Worm (Caenorhabditis elegans): ENCODE data around the gene ZK742.6.

The ZK742.6 gene

DNA sequence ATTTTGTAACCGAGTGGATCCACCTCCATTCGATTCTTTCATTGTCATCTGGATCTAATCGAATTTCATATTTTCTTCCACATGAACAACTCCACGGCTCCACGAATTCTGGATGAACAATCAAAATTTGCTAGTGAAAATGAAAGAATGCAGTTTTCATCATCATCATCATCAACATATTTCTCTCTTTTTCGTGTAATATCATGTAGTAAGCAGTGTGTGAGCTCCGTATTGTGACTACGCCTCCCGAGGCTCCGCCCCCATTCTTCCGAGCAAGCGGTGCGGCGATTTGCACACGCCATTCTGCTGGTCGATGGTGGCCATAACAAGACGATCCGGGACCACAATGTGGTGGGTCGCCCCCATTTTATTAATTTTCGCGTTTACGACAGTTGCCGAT is 16.7 kb downstream of the ZK742.6 start, which contains the start of gene ZK742.7:
Gene ZK742.7, plus strand, starts transcription at position 301 of the 400 bp plus-strand sequence.
- TF ChIP-seq unc-62 (GFP tag; optimal IDR thresholded peaks at IDR 0.05), result no peak

DNA sequence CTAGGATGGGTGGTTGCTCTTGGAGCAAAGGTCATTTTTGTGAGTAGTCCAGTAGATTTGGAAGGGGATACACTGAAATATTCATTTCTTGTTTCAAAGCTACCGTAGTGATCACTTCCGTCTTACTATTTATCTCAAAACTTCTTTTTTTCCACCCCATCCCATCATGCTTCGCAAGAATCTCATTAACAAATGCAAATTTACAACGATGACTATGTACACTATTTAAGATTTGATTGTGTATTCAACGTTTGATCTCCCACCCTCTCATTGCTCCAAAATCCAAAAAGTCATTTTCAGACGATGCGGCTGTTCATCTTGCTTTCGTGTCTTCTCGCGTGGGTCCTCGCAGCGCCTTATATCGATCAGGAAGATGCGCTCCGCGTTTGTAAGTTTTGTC is 21.7 kb downstream of the ZK742.6 start, which contains the start of gene flp-21:
Gene flp-21, plus strand, starts transcription at position 301 of the 400 bp plus-strand sequence.
- TF ChIP-seq unc-62 (GFP tag; optimal IDR thresholded peaks at IDR 0.05), result no peak

- no peak for TF ChIP-seq unc-62 (GFP tag; optimal IDR thresholded peaks at IDR 0.05)
These were observed 28.1 kb downstream of the ZK742.6 start for ce11 chrV:7786639-7787038.

DNA sequence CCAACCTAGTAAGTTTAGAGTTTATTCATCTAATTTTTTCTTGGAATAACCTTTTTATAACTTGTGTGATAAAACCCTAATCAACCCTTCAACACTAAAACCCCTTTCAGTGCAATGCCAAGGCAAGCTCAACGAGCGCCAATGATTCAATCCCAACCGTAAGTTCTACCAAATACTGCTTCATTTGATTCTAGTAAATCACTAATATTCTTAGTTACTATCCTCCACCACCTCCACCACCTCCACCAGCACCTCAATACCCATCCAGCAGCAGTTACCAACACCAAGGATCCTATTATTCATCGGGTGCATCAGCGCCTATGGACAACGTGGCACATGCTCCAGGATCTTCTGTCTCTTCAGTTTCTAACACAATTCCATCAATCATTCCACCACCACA is 28.9 kb downstream of the ZK742.6 start:
- no peak for TF ChIP-seq unc-62 (GFP tag; optimal IDR thresholded peaks at IDR 0.05)

ce11 chrV:7785117-7785516 is 29.6 kb downstream of the ZK742.6 start, which contains the start of gene C26F1.1:
C26F1.1 (plus strand) TSS chrV:7785417.
- TF ChIP-seq unc-62 (GFP tag; optimal IDR thresholded peaks at IDR 0.05), result no peak

- TF ChIP-seq unc-62 (GFP tag; optimal IDR thresholded peaks at IDR 0.05), result no peak
These were observed 33.2 kb downstream of the ZK742.6 start, which contains the start of gene cyp-32A1 for ce11 chrV:7781511-7781910. cyp-32A1 (plus strand) TSS chrV:7781811.

DNA sequence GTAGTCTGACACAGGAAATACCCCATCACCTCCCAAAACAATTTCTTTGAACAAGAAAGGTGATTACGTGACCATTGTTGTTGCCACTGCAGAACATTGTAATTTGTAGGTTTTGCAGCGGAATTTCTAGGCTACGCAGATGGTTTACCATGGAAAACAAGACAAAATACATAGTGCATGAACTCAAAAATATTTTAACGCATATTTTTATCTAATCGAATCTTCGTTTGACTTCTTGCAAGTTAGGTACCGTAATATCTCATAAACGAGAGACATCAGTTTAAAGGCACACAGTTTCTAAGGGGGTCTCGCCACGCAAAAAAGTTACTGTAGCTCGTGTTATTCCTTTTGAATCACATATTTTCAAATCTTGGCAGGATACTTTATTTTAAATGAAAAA is 35.7 kb downstream of the ZK742.6 start:
- TF ChIP-seq unc-62 (GFP tag; optimal IDR thresholded peaks at IDR 0.05), result no peak

ce11 chrV:7777098-7777497 is 37.6 kb downstream of the ZK742.6 start, which contains the start of gene C26F1.3:
C26F1.3 (plus strand) TSS chrV:7777300.
- TF ChIP-seq unc-62 (GFP tag; optimal IDR thresholded peaks at IDR 0.05), result no peak

ce11 chrV:7776029-7776628 is 38.6 kb downstream of the ZK742.6 start, which contains the start of the genes rpl-39 and rps-30:
rpl-39 (minus strand) TSS chrV:7776079.
rps-30 (plus strand) TSS chrV:7776578.
- no peak for TF ChIP-seq unc-62 (GFP tag; optimal IDR thresholded peaks at IDR 0.05)

DNA sequence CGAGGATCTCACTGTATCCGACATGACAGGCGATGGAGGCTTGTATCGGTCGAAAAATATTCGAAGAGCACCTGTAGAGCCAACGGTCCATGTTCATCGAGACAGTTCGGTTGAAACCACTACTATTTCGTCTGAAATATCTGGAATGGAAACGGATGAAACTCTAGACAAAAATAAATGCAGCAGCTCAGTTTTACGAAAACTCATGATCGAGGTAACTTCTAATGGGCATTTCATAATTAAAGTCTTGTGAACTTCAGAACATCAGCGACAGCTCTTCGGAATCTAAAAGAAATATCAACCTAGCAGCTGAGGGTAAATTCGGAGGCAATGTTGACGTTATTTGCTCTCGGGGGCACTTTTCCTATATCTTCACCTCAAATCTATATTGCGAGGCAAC is 39.5 kb downstream of the ZK742.6 start:
- no peak for TF ChIP-seq unc-62 (GFP tag; optimal IDR thresholded peaks at IDR 0.05)

- no peak for TF ChIP-seq unc-62 (GFP tag; optimal IDR thresholded peaks at IDR 0.05)
These were observed 40.6 kb downstream of the ZK742.6 start, which contains the start of gene grl-10 for ce11 chrV:7774143-7774595. grl-10 (plus strand) TSS chrV:7774545.

- no peak for TF ChIP-seq unc-62 (GFP tag; optimal IDR thresholded peaks at IDR 0.05)
These were observed 41.1 kb downstream of the ZK742.6 start for ce11 chrV:7773647-7774046.

DNA sequence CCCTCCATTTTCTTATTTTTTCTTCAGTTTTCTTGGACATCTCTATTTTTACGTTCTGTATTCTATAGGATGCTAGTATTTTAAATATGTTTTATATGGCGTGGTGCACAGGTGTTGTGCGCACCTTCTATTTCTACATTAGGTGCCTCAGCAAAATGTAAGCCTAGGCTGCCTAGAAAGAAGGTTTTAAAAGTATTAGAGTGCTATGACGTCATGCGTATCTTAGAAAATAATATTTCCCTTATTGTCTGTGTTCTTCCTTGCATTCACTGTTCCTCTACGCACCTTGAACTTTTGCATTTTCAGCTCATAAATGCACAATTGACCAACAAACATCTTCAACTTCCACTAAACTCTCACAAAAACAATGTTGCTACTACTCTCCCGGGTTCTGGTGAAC is 43.8 kb downstream of the ZK742.6 start, which contains the start of gene frpr-3:
Gene frpr-3, plus strand, starts transcription at position 301 of the 400 bp plus-strand sequence.
- TF ChIP-seq unc-62 (GFP tag; optimal IDR thresholded peaks at IDR 0.05), result no peak

Data from whole organism, dauer.